Fruit fly (Drosophila melanogaster) S2 (cell line): ENCODE data around the gene Atx-1.

Source experiments
- CG8478 ChIP-seq: fragments of >200 bp; optimal IDR thresholded peaks from 2 replicates; lab custom pipeline; 2018
- CTCF ChIP-seq, 2 experiments: fragments of >200 bp; optimal IDR thresholded peaks; 2 replicates each; lab custom pipeline; 2018

DNA sequence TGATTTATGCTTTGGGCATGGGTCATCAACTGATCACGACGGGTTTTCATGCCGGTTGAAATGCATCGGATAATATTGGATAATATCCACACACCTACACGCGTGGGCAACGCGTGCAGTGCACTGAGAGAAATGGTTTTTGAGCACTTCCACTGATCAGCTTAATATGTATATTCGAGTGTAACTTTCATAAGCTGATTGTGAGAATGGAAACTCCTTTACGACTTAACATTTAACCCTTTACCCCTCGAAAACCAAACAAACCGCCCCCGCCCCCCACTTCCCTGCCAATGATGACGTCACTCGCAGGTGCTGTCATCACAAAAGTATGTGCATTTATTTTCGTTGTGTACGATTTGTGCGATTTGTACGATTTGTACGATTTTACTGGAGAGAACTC, 28.2 kb upstream of the Atx-1 start:
- TF ChIP-seq CG8478 (lab: Kevin White, UChicago) (no peak), CTCF (optimal IDR thresholded peaks at IDR 0.05; lab: Kevin White, UChicago) (no peak)
